Fruit fly (Drosophila melanogaster) whole organism, pupa: ENCODE results near the gene PIP82.

Source experiments
- CG12605 ChIP-seq: fragments of 200-800 bp; sonication (Bioruptor generic); IDR thresholded peaks from 2 replicates; pipeline ENCODE4 v1.3.6; 2022; ENCODE audit warnings: missing biosample characterization, missing genetic modification characterization
- Pif1A ChIP-seq: fragments of 200-800 bp; sonication (Bioruptor generic); optimal IDR thresholded peaks from 3 replicates; lab custom pipeline; 2016; ENCODE audit warnings: missing biosample characterization, missing genetic modification characterization
- gl ChIP-seq: fragments of 200-800 bp; sonication (Bioruptor generic); optimal IDR thresholded peaks from 2 replicates; lab custom pipeline; 2018; ENCODE audit warnings: missing biosample characterization, mild to moderate bottlenecking, missing genetic modification characterization

- TF ChIP-seq gl (no peak), Pif1A (GFP tag; lab: Kevin White, UChicago) (no peak), CG12605 (no peak)
Measured at dm6 chrX:8523572-8524155, 5.8 kb downstream of the PIP82 start.
